Fruit fly (Drosophila melanogaster) whole organism, pupa: Measurements from ENCODE around the gene CG46396.

Experiments used
- CG10348 ChIP-seq: fragments of 200-800 bp; sonication (Bioruptor generic); IDR thresholded peaks from 2 replicates; pipeline ENCODE4 v1.3.6; 2022; ENCODE audit warnings: missing biosample characterization, missing genetic modification characterization
- CG12605 ChIP-seq: fragments of 200-800 bp; sonication (Bioruptor generic); IDR thresholded peaks from 2 replicates; pipeline ENCODE4 v1.3.6; 2022; ENCODE audit warnings: missing biosample characterization, missing genetic modification characterization
- CG15710 ChIP-seq: fragments of 200-800 bp; sonication (Bioruptor generic); optimal IDR thresholded peaks from 2 replicates; lab custom pipeline; 2018; ENCODE audit warnings: missing biosample characterization, mild to moderate bottlenecking, missing genetic modification characterization, moderate library complexity
- CG17806 ChIP-seq: fragments of 200-800 bp; sonication (Bioruptor generic); optimal IDR thresholded peaks from 2 replicates; lab custom pipeline; 2018; ENCODE audit warnings: missing biosample characterization, mild to moderate bottlenecking, missing genetic modification characterization, moderate library complexity
- CG32121 ChIP-seq: fragments of 200-800 bp; sonication (Bioruptor generic); IDR thresholded peaks from 2 replicates; pipeline ENCODE4 v1.3.6; 2022; ENCODE audit warnings: missing biosample characterization, missing genetic modification characterization
- CG34367 ChIP-seq: fragments of 200-800 bp; sonication (Bioruptor generic); optimal IDR thresholded peaks from 2 replicates; lab custom pipeline; 2018; ENCODE audit warnings: missing biosample characterization, mild to moderate bottlenecking, missing genetic modification characterization
- CG8159 ChIP-seq: fragments of 200-800 bp; sonication (Bioruptor generic); optimal IDR thresholded peaks from 3 replicates; lab custom pipeline; 2018; ENCODE audit warnings: missing biosample characterization, mild to moderate bottlenecking, missing genetic modification characterization, moderate library complexity
- CG9948 ChIP-seq: fragments of 200-800 bp; sonication (Bioruptor generic); optimal IDR thresholded peaks from 2 replicates; lab custom pipeline; 2018; ENCODE audit warnings: missing biosample characterization, mild to moderate bottlenecking, missing genetic modification characterization, moderate library complexity
- EcR ChIP-seq: fragments of 200-800 bp; sonication (Bioruptor generic); optimal IDR thresholded peaks from 3 replicates; lab custom pipeline; 2019; ENCODE audit warnings: missing biosample characterization, missing genetic modification characterization, mild to moderate bottlenecking, moderate library complexity, missing genetic modification reagents
- Ets98B ChIP-seq: fragments of 200-800 bp; sonication (Bioruptor generic); IDR thresholded peaks from 2 replicates; pipeline ENCODE4 v1.3.6; 2022; ENCODE audit warnings: missing biosample characterization, missing genetic modification characterization
- Snoo ChIP-seq: fragments of 200-800 bp; sonication (Bioruptor generic); optimal IDR thresholded peaks from 3 replicates; lab custom pipeline; 2017; ENCODE audit warnings: missing biosample characterization, mild to moderate bottlenecking, missing genetic modification characterization, inconsistent platforms
- rn ChIP-seq: fragments of 200-800 bp; sonication (Bioruptor generic); IDR thresholded peaks from 2 replicates; pipeline ENCODE4 v1.3.6; 2022; ENCODE audit warnings: missing biosample characterization, missing genetic modification characterization

dm6 chr3R:6291437-6291836, 12.4 kb upstream of the CG46396 start, which contains the start of gene Osi13:
- no peak for TF ChIP-seq CG34367 (tag; lab: Kevin White, UChicago)
- TF ChIP-seq rn (GFP tag; lab: Robert Waterston, UW): no peak
- TF ChIP-seq CG32121: no peak
- no peak for TF ChIP-seq CG17806
- TF ChIP-seq EcR (GFP tag; lab: Kevin White, UChicago): no peak
- TF ChIP-seq Ets98B (GFP tag; lab: Robert Waterston, UW): no peak
- no peak for TF ChIP-seq Snoo (tag; lab: Kevin White, UChicago)
- no peak for TF ChIP-seq CG12605 (GFP tag; lab: Robert Waterston, UW)
- no peak for TF ChIP-seq CG8159 (tag; lab: Kevin White, UChicago)
- TF ChIP-seq CG15710 (tag; lab: Kevin White, UChicago): no peak
- TF ChIP-seq CG9948: no peak
- no peak for TF ChIP-seq CG10348 (GFP tag; lab: Robert Waterston, UW)
